Fruit fly (Drosophila melanogaster): Measurements from ENCODE around the gene CG12481.

DNA sequence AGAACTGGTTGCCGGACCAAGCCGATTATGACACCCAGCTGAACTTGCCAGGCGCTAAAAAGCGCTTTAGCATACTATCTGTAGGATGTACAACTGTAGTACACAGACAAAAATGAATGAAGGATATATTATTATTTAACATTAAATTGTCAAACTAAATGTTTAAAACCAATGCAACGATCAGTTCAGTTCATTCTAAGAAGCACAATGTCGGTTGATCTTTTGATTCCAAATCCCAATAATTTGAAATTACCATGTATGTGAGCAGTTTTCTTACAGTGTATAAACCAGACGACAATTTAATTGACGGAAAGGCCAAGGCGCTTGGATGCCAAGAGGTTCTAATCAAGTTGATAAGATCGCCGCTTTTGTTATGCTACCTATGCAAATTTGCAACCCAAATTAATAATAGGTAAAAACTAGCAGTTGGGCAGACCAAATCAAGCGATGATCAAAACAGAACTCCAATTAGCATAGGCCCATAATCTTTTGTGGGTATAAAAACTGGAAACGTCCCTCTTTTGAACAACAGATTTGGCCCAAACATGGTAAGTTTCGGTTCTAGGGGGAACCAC lies 17.9 kb upstream of the CG12481 start, which contains the start of gene CG12480:
- TF ChIP-seq CTCF (optimal IDR thresholded peaks at IDR 0.05): no peak
- no peak for TF ChIP-seq CG8478 (optimal IDR thresholded peaks at IDR 0.05)

Data from S2 (cell line).